Fruit fly (Drosophila melanogaster) whole organism, pupa: ENCODE measurements around the gene CG6830.
A peak's percentile ranks its signal among the peaks of the same experiment; 100 is the strongest.

ENCODE experiments used
- CG10348 ChIP-seq: fragments of 200-800 bp; sonication (Bioruptor generic); IDR thresholded peaks from 2 replicates; pipeline ENCODE4 v1.3.6; 2022; ENCODE audit warnings: missing biosample characterization, missing genetic modification characterization
- CG12605 ChIP-seq: fragments of 200-800 bp; sonication (Bioruptor generic); IDR thresholded peaks from 2 replicates; pipeline ENCODE4 v1.3.6; 2022; ENCODE audit warnings: missing biosample characterization, missing genetic modification characterization
- CG13204 ChIP-seq: fragments of 200-800 bp; sonication (Bioruptor generic); optimal IDR thresholded peaks from 2 replicates; lab custom pipeline; 2018; ENCODE audit warnings: missing biosample characterization, mild to moderate bottlenecking, missing genetic modification characterization, moderate library complexity
- CG15710 ChIP-seq: fragments of 200-800 bp; sonication (Bioruptor generic); optimal IDR thresholded peaks from 2 replicates; lab custom pipeline; 2018; ENCODE audit warnings: missing biosample characterization, mild to moderate bottlenecking, missing genetic modification characterization, moderate library complexity
- CG17806 ChIP-seq: fragments of 200-800 bp; sonication (Bioruptor generic); optimal IDR thresholded peaks from 2 replicates; lab custom pipeline; 2018; ENCODE audit warnings: missing biosample characterization, mild to moderate bottlenecking, missing genetic modification characterization, moderate library complexity
- CG32121 ChIP-seq: fragments of 200-800 bp; sonication (Bioruptor generic); IDR thresholded peaks from 2 replicates; pipeline ENCODE4 v1.3.6; 2022; ENCODE audit warnings: missing biosample characterization, missing genetic modification characterization
- CG34367 ChIP-seq: fragments of 200-800 bp; sonication (Bioruptor generic); optimal IDR thresholded peaks from 2 replicates; lab custom pipeline; 2018; ENCODE audit warnings: missing biosample characterization, mild to moderate bottlenecking, missing genetic modification characterization
- CG4496 ChIP-seq: fragments of 200-800 bp; sonication (Bioruptor generic); IDR thresholded peaks from 3 replicates; pipeline ENCODE4 v1.3.6; 2022; ENCODE audit warnings: missing biosample characterization, missing genetic modification characterization
- CG8159 ChIP-seq: fragments of 200-800 bp; sonication (Bioruptor generic); optimal IDR thresholded peaks from 3 replicates; lab custom pipeline; 2018; ENCODE audit warnings: missing biosample characterization, mild to moderate bottlenecking, missing genetic modification characterization, moderate library complexity
- CG8301 ChIP-seq: fragments of 200-800 bp; sonication (Bioruptor generic); optimal IDR thresholded peaks from 2 replicates; lab custom pipeline; 2018; ENCODE audit warnings: missing biosample characterization, mild to moderate bottlenecking, missing genetic modification characterization
- CG9948 ChIP-seq: fragments of 200-800 bp; sonication (Bioruptor generic); optimal IDR thresholded peaks from 2 replicates; lab custom pipeline; 2018; ENCODE audit warnings: missing biosample characterization, mild to moderate bottlenecking, missing genetic modification characterization, moderate library complexity
- D1 ChIP-seq: fragments of 200-800 bp; sonication (Bioruptor generic); optimal IDR thresholded peaks from 2 replicates; lab custom pipeline; 2018; ENCODE audit warnings: missing biosample characterization, mild to moderate bottlenecking, missing genetic modification characterization, moderate library complexity
- EcR ChIP-seq: fragments of 200-800 bp; sonication (Bioruptor generic); optimal IDR thresholded peaks from 3 replicates; lab custom pipeline; 2019; ENCODE audit warnings: missing biosample characterization, missing genetic modification characterization, mild to moderate bottlenecking, moderate library complexity, missing genetic modification reagents
- Ets98B ChIP-seq: fragments of 200-800 bp; sonication (Bioruptor generic); IDR thresholded peaks from 2 replicates; pipeline ENCODE4 v1.3.6; 2022; ENCODE audit warnings: missing biosample characterization, missing genetic modification characterization
- Pif1A ChIP-seq: fragments of 200-800 bp; sonication (Bioruptor generic); optimal IDR thresholded peaks from 3 replicates; lab custom pipeline; 2016; ENCODE audit warnings: missing biosample characterization, missing genetic modification characterization
- Pif1B ChIP-seq: fragments of 200-800 bp; sonication (Bioruptor generic); optimal IDR thresholded peaks from 3 replicates; lab custom pipeline; 2016; ENCODE audit warnings: missing biosample characterization, missing genetic modification characterization
- Snoo ChIP-seq: fragments of 200-800 bp; sonication (Bioruptor generic); optimal IDR thresholded peaks from 3 replicates; lab custom pipeline; 2017; ENCODE audit warnings: missing biosample characterization, mild to moderate bottlenecking, missing genetic modification characterization, inconsistent platforms
- fd96Ca ChIP-seq: fragments of 200-800 bp; sonication (Bioruptor generic); IDR thresholded peaks from 3 replicates; pipeline ENCODE4 v1.3.6; 2022; ENCODE audit warnings: missing biosample characterization, missing genetic modification characterization
- gl ChIP-seq: fragments of 200-800 bp; sonication (Bioruptor generic); optimal IDR thresholded peaks from 2 replicates; lab custom pipeline; 2018; ENCODE audit warnings: missing biosample characterization, mild to moderate bottlenecking, missing genetic modification characterization
- rn ChIP-seq: fragments of 200-800 bp; sonication (Bioruptor generic); IDR thresholded peaks from 2 replicates; pipeline ENCODE4 v1.3.6; 2022; ENCODE audit warnings: missing biosample characterization, missing genetic modification characterization

Gene CG6830

dm6 chr3R:11694311-11695305 lies 10.5 kb upstream of the CG6830 start, which contains the start of gene Fer3:
Gene Fer3 (minus strand): TSS chr3R:11694311.
- TF ChIP-seq CG15710 (tag; lab: Kevin White, UChicago) (peak; percentile 31), CG17806 (no peak), Pif1A (no peak), CG12605 (0 out of 2 replicates have a peak, but pooled peaks have one; percentile 38), rn (no peak), CG13204 (GFP tag; lab: Kevin White, UChicago) (no peak), CG32121 (no peak), CG8159 (peak; percentile 39), CG34367 (peak; percentile 5)

dm6 chr3R:11692504-11692903 lies 8.4 kb upstream of the CG6830 start:
- TF ChIP-seq CG15710 (tag; lab: Kevin White, UChicago), result no peak
- TF ChIP-seq CG32121, result no peak
- no peak for TF ChIP-seq Ets98B (GFP tag; lab: Robert Waterston, UW)
- TF ChIP-seq Pif1B (GFP tag; lab: Kevin White, UChicago), result no peak
- TF ChIP-seq D1 (tag; lab: Kevin White, UChicago), result no peak
- TF ChIP-seq CG34367, result no peak
- TF ChIP-seq CG13204 (GFP tag; lab: Kevin White, UChicago), result no peak
- no peak for TF ChIP-seq Pif1A
- TF ChIP-seq CG9948, result no peak
- TF ChIP-seq CG10348 (GFP tag; lab: Robert Waterston, UW), result no peak
- no peak for TF ChIP-seq CG8301
- TF ChIP-seq, all 21 proteins: peak for 0

- TF ChIP-seq fd96Ca (GFP tag; lab: Robert Waterston, UW), result no peak
- TF ChIP-seq CG10348 (GFP tag; lab: Robert Waterston, UW), result no peak
Observed at dm6 chr3R:11691747-11692146, 7.6 kb upstream of the CG6830 start, which contains the start of gene CG18765. Gene CG18765 (minus strand): TSS chr3R:11691799.

dm6 chr3R:11690857-11691471 lies 6.8 kb upstream of the CG6830 start:
- TF ChIP-seq Pif1B (GFP tag; lab: Kevin White, UChicago) (no peak), CG4496 (GFP tag; lab: Robert Waterston, UW) (no peak), CG17806 (no peak), Snoo (no peak), D1 (tag; lab: Kevin White, UChicago) (no peak), rn (no peak)

dm6 chr3R:11689900-11690299 lies 5.8 kb upstream of the CG6830 start, which contains the start of gene CG6908:
Gene CG6908 (minus strand): TSS chr3R:11690051.
- TF ChIP-seq CG15710 (tag; lab: Kevin White, UChicago) (no peak), CG10348 (GFP tag; lab: Robert Waterston, UW) (no peak), EcR (GFP tag; lab: Kevin White, UChicago) (peak; percentile 37), CG17806 (no peak), CG32121 (0 out of 2 replicates have a peak, but pooled peaks have one; percentile 30)

- no peak for TF ChIP-seq CG9948
- no peak for TF ChIP-seq Pif1A
- no peak for TF ChIP-seq CG8301
- TF ChIP-seq CG4496 (GFP tag; lab: Robert Waterston, UW), result no peak
- peak; percentile 57 for TF ChIP-seq EcR (GFP tag; lab: Kevin White, UChicago)
Observed at dm6 chr3R:11688055-11688454, 3.9 kb upstream of the CG6830 start, which contains the start of gene CG6834. Gene CG6834 (minus strand): TSS chr3R:11688133.

- TF ChIP-seq CG17806, result no peak
- no peak for TF ChIP-seq Snoo
- no peak for TF ChIP-seq CG32121
Observed at dm6 chr3R:11683675-11684074, 467 bp downstream of the CG6830 start.

dm6 chr3R:11679513-11679912 lies 4.6 kb downstream of the CG6830 start, which contains the start of the genes Taf12 and Ho:
Gene Taf12 (minus strand): TSS chr3R:11679690.
Gene Ho (plus strand): TSS chr3R:11679743.
- TF ChIP-seq EcR (GFP tag; lab: Kevin White, UChicago) (peak; percentile 9), CG10348 (GFP tag; lab: Robert Waterston, UW) (no peak), gl (tag; lab: Kevin White, UChicago) (no peak), CG15710 (tag; lab: Kevin White, UChicago) (no peak), CG12605 (no peak), CG8159 (no peak)
